Worm (Caenorhabditis elegans) whole organism, late embryonic: ENCODE results near the gene Y7A5A.20.

ENCODE experiments used
- C08G9.2 ChIP-seq: sonication (generic microtip); optimal IDR thresholded peaks from 2 replicates; lab custom pipeline; 2016; ENCODE audit warnings: mild to moderate bottlenecking, missing genetic modification characterization, moderate library complexity, missing compliant biosample characterization
- C38D4.7 ChIP-seq: fragments of 200-800 bp; sonication (Bioruptor generic); optimal IDR thresholded peaks from 2 replicates; lab custom pipeline; 2018; ENCODE audit warnings: mild to moderate bottlenecking, missing genetic modification characterization, moderate library complexity, missing compliant biosample characterization
- F13H6.1 ChIP-seq: sonication (generic microtip); optimal IDR thresholded peaks from 2 replicates; lab custom pipeline; 2016; ENCODE audit warnings: missing genetic modification characterization, missing compliant biosample characterization
- K02D7.2 ChIP-seq: sonication (generic microtip); optimal IDR thresholded peaks from 2 replicates; lab custom pipeline; 2017; ENCODE audit warnings: mild to moderate bottlenecking, missing genetic modification characterization, missing compliant biosample characterization
- K09A11.1 ChIP-seq: sonication (generic microtip); optimal IDR thresholded peaks from 2 replicates; lab custom pipeline; 2017; ENCODE audit warnings: antibody characterized with exemption, mild to moderate bottlenecking, missing genetic modification characterization, missing compliant biosample characterization; ENCODE audit not compliant: insufficient read depth
- T23F11.4 ChIP-seq: fragments of 200-800 bp; sonication (Bioruptor generic); optimal IDR thresholded peaks from 2 replicates; lab custom pipeline; 2018; ENCODE audit warnings: mild to moderate bottlenecking, missing genetic modification characterization, missing compliant biosample characterization
- Y22D7AL.16 ChIP-seq: sonication (generic microtip); optimal IDR thresholded peaks from 2 replicates; lab custom pipeline; 2016; ENCODE audit warnings: missing genetic modification characterization, missing compliant biosample characterization
- ahr-1 ChIP-seq: sonication (generic microtip); optimal IDR thresholded peaks from 2 replicates; lab custom pipeline; 2016; ENCODE audit warnings: missing genetic modification characterization, missing compliant biosample characterization
- ama-1 ChIP-seq: fragments of 150-350 bp; optimal IDR thresholded peaks from 2 replicates; lab custom pipeline; 2014
- ceh-14 ChIP-seq: sonication (generic microtip); optimal IDR thresholded peaks from 2 replicates; lab custom pipeline; 2016; ENCODE audit warnings: missing genotype, missing genetic modification characterization, missing compliant biosample characterization
- ceh-18 ChIP-seq: sonication (generic microtip); optimal IDR thresholded peaks from 2 replicates; lab custom pipeline; 2016; ENCODE audit warnings: missing genetic modification characterization, missing compliant biosample characterization
- ceh-19 ChIP-seq: fragments of 200-800 bp; sonication (Bioruptor generic); optimal IDR thresholded peaks from 2 replicates; lab custom pipeline; 2018; ENCODE audit warnings: mild to moderate bottlenecking, missing genetic modification characterization, missing compliant biosample characterization
- ceh-2 ChIP-seq: sonication (generic microtip); optimal IDR thresholded peaks from 2 replicates; lab custom pipeline; 2016; ENCODE audit warnings: missing genotype, missing genetic modification characterization, missing compliant biosample characterization
- ceh-24 ChIP-seq: sonication (generic microtip); optimal IDR thresholded peaks from 2 replicates; lab custom pipeline; 2016; ENCODE audit warnings: mild to moderate bottlenecking, missing genetic modification characterization, missing compliant biosample characterization
- ceh-30 ChIP-seq: fragments of 150-350 bp; optimal IDR thresholded peaks from 2 replicates; lab custom pipeline; 2014; ENCODE audit warnings: missing biosample characterization, missing genetic modification characterization
- ceh-34 ChIP-seq: sonication (generic microtip); optimal IDR thresholded peaks from 2 replicates; lab custom pipeline; 2016; ENCODE audit warnings: mild to moderate bottlenecking, missing genetic modification characterization, missing compliant biosample characterization
- ceh-48 ChIP-seq: sonication (generic microtip); optimal IDR thresholded peaks from 2 replicates; lab custom pipeline; 2016; ENCODE audit warnings: missing genetic modification characterization, inconsistent platforms, missing compliant biosample characterization
- ceh-6 ChIP-seq: fragments of 200-800 bp; sonication (Bioruptor generic); optimal IDR thresholded peaks from 2 replicates; lab custom pipeline; 2018; ENCODE audit warnings: mild to moderate bottlenecking, missing genetic modification characterization, missing compliant biosample characterization
- ceh-9 ChIP-seq: sonication (generic microtip); optimal IDR thresholded peaks from 2 replicates; lab custom pipeline; 2016; ENCODE audit warnings: mild to moderate bottlenecking, missing genetic modification characterization, inconsistent platforms, missing compliant biosample characterization
- che-1 ChIP-seq: sonication (generic microtip); optimal IDR thresholded peaks from 2 replicates; lab custom pipeline; 2016; ENCODE audit warnings: mild to moderate bottlenecking, missing genetic modification characterization, missing compliant biosample characterization
- dve-1 ChIP-seq: sonication (generic microtip); optimal IDR thresholded peaks from 2 replicates; lab custom pipeline; 2017; ENCODE audit warnings: antibody characterized with exemption, mild to moderate bottlenecking, missing genetic modification characterization, missing compliant biosample characterization
- elt-2 ChIP-seq: sonication (generic microtip); optimal IDR thresholded peaks from 2 replicates; lab custom pipeline; 2016; ENCODE audit warnings: missing genetic modification reagents, missing genetic modification characterization, missing compliant biosample characterization
- eyg-1 ChIP-seq: sonication (generic microtip); optimal IDR thresholded peaks from 2 replicates; lab custom pipeline; 2016; ENCODE audit warnings: missing genotype, missing genetic modification characterization, missing compliant biosample characterization
- fkh-10 ChIP-seq: fragments of 150-350 bp; optimal IDR thresholded peaks from 2 replicates; lab custom pipeline; 2014; ENCODE audit warnings: missing biosample characterization, missing genetic modification reagents, missing genetic modification characterization
- gmeb-2 ChIP-seq: sonication (generic microtip); optimal IDR thresholded peaks from 2 replicates; lab custom pipeline; 2016; ENCODE audit warnings: missing genetic modification characterization, inconsistent platforms, missing compliant biosample characterization
- hlh-8 ChIP-seq: sonication (generic microtip); optimal IDR thresholded peaks from 2 replicates; lab custom pipeline; 2016; ENCODE audit warnings: missing genotype, missing genetic modification characterization, missing compliant biosample characterization
- lim-6 ChIP-seq: sonication (generic microtip); optimal IDR thresholded peaks from 2 replicates; lab custom pipeline; 2016; ENCODE audit warnings: missing genetic modification characterization, missing compliant biosample characterization
- madf-2 ChIP-seq: sonication (generic microtip); optimal IDR thresholded peaks from 2 replicates; lab custom pipeline; 2017; ENCODE audit warnings: missing genetic modification characterization, missing compliant biosample characterization
- nfya-1 ChIP-seq: sonication (generic microtip); optimal IDR thresholded peaks from 2 replicates; lab custom pipeline; 2017; ENCODE audit warnings: missing genetic modification characterization, mild to moderate bottlenecking, missing compliant biosample characterization, antibody characterized with exemption, moderate library complexity
- nhr-11 ChIP-seq: fragments of 150-350 bp; optimal IDR thresholded peaks from 2 replicates; lab custom pipeline; 2014; ENCODE audit warnings: missing biosample characterization, missing genetic modification characterization
- npax-4 ChIP-seq: sonication (generic microtip); optimal IDR thresholded peaks from 2 replicates; lab custom pipeline; 2016; ENCODE audit warnings: missing genetic modification characterization, missing compliant biosample characterization
- odd-2 ChIP-seq: sonication (generic microtip); optimal IDR thresholded peaks from 2 replicates; lab custom pipeline; 2017; ENCODE audit warnings: antibody characterized with exemption, mild to moderate bottlenecking, missing genetic modification characterization, missing compliant biosample characterization
- pag-3 ChIP-seq: sonication (generic microtip); optimal IDR thresholded peaks from 2 replicates; lab custom pipeline; 2016; ENCODE audit warnings: missing compliant biosample characterization, missing genetic modification characterization, borderline replicate concordance
- pax-1 ChIP-seq: fragments of 150-350 bp; optimal IDR thresholded peaks from 2 replicates; lab custom pipeline; 2014; ENCODE audit warnings: missing biosample characterization, missing genetic modification characterization
- pha-4 ChIP-seq: fragments of 150-350 bp; optimal IDR thresholded peaks from 2 replicates; lab custom pipeline; 2018; ENCODE audit warnings: missing biosample characterization, missing genetic modification reagents, missing genetic modification characterization
- pqm-1 ChIP-seq: sonication (generic microtip); optimal IDR thresholded peaks from 2 replicates; lab custom pipeline; 2016; ENCODE audit warnings: missing genetic modification characterization, missing compliant biosample characterization
- pros-1 ChIP-seq: fragments of 150-350 bp; optimal IDR thresholded peaks from 2 replicates; lab custom pipeline; 2014; ENCODE audit warnings: missing biosample characterization, missing genetic modification reagents, missing genetic modification characterization
- sox-2 ChIP-seq: fragments of 200-800 bp; sonication (Bioruptor generic); IDR thresholded peaks from 2 replicates; pipeline ENCODE4 v1.3.6; 2022; ENCODE audit warnings: missing genetic modification reagents, missing genetic modification characterization, missing compliant biosample characterization
- sox-4 ChIP-seq: sonication (generic microtip); optimal IDR thresholded peaks from 2 replicates; lab custom pipeline; 2017; ENCODE audit warnings: mild to moderate bottlenecking, missing genetic modification characterization, inconsistent platforms, missing compliant biosample characterization
- tbx-7 ChIP-seq: sonication (generic microtip); optimal IDR thresholded peaks from 2 replicates; lab custom pipeline; 2016; ENCODE audit warnings: missing genotype, missing genetic modification characterization, missing compliant biosample characterization
- ttx-3 ChIP-seq: sonication (generic microtip); optimal IDR thresholded peaks from 2 replicates; lab custom pipeline; 2016; ENCODE audit warnings: missing genetic modification reagents, missing genetic modification characterization, missing compliant biosample characterization
- unc-55 ChIP-seq: sonication (generic microtip); optimal IDR thresholded peaks from 2 replicates; lab custom pipeline; 2017; ENCODE audit warnings: missing biosample characterization, missing genetic modification reagents, missing genetic modification characterization
- unc-86 ChIP-seq: sonication (generic microtip); optimal IDR thresholded peaks from 2 replicates; lab custom pipeline; 2016; ENCODE audit warnings: missing genetic modification characterization, missing compliant biosample characterization
- ztf-16 ChIP-seq: sonication (generic microtip); optimal IDR thresholded peaks from 2 replicates; lab custom pipeline; 2017; ENCODE audit warnings: missing genetic modification characterization, missing compliant biosample characterization

The Y7A5A.20 gene

DNA sequence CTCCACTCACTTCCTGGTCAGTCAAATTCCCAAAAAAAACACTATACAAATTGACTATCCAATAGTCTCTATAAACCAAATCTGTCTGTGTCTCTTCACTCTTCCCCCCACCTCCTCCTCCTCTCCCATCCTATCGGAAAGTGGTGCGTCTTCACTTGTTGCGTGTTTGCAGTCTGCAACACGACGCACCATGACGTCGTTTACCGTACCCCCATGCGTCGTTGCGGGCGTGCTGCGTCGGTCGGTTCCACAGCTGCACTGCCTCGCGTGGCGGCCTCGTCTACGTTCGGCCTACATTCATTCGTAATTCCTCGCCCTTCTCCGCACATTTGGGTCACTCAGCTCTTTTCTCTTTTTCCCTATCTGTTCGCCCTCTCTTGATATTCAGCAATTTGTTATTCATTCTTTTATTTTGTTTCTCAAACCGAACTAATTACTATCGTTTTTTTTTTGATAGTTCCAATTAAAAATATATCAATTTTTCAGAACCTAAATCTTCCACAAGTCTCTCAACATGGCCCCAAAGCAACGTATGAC, 13.0 kb downstream of the Y7A5A.20 start, which contains the start of gene serp-1.1 (continued):
- peak; percentile 92 for TF ChIP-seq ceh-34
- TF ChIP-seq madf-2 (tag; lab: Kevin White, UChicago): peak; percentile 70
- TF ChIP-seq ama-1 (lab: Kevin White, UChicago): no peak
- TF ChIP-seq nhr-11 (tag; lab: Kevin White, UChicago): no peak
- peak; percentile 45 for TF ChIP-seq ceh-48
- peak; percentile 84 for TF ChIP-seq ztf-16 (tag; lab: Kevin White, UChicago)
- peak; percentile 38 for TF ChIP-seq unc-86 (tag; lab: Kevin White, UChicago)
- peak; percentile 25 for TF ChIP-seq fkh-10 (GFP tag; lab: Kevin White, UChicago)
- TF ChIP-seq ahr-1: peak; percentile 5
- TF ChIP-seq pqm-1 (tag; lab: Kevin White, UChicago): peak; percentile 80
- TF ChIP-seq gmeb-2: no peak
- TF ChIP-seq T23F11.4 (GFP tag; lab: Kevin White, UChicago): peak; percentile 55
- TF ChIP-seq ceh-24 (tag; lab: Kevin White, UChicago): no peak
- TF ChIP-seq C08G9.2 (tag; lab: Kevin White, UChicago): peak; percentile 75
- peak; percentile 37 for TF ChIP-seq ceh-19
- no peak for TF ChIP-seq K02D7.2 (tag; lab: Kevin White, UChicago)
- TF ChIP-seq ceh-14 (tag; lab: Kevin White, UChicago): peak; percentile 82
- no peak for TF ChIP-seq che-1 (tag; lab: Kevin White, UChicago)
- no peak for TF ChIP-seq odd-2 (tag; lab: Kevin White, UChicago)
- peak; percentile 77 for TF ChIP-seq hlh-8 (tag; lab: Kevin White, UChicago)
- TF ChIP-seq ttx-3 (tag; lab: Kevin White, UChicago): peak; percentile 21
- peak; percentile 64 for TF ChIP-seq pax-1 (tag; lab: Kevin White, UChicago)
- peak; percentile 89 for TF ChIP-seq elt-2 (tag; lab: Kevin White, UChicago)
- peak; percentile 62 for TF ChIP-seq ceh-6 (GFP tag; lab: Kevin White, UChicago)
- peak; percentile 6 for TF ChIP-seq npax-4 (tag; lab: Kevin White, UChicago)
- TF ChIP-seq sox-4 (tag; lab: Kevin White, UChicago): peak; percentile 62
- TF ChIP-seq F13H6.1: peak; percentile 88
- peak; percentile 98 for TF ChIP-seq pros-1 (tag; lab: Kevin White, UChicago)

DNA sequence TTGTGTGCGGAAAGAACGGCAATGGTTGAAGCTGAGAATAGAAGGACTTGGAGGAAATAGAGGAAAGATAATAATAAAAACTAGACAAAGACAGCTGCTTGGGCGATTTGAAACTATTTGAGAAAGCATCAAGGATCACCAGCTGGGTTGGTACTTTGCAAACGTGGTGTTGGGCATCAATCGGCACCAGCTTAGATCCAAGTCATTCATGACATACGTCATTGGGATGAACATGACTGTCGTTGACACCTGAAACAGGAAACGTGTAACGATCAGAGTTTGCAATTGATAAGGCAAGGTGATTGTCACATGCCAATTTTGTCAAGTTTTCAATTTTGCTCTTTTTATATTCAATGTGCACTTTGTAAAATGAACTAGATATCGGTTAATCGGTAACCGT, 14.3 kb downstream of the Y7A5A.20 start:
- TF ChIP-seq ceh-9 (tag; lab: Kevin White, UChicago): no peak
- no peak for TF ChIP-seq pag-3 (tag; lab: Kevin White, UChicago)
- no peak for TF ChIP-seq sox-2
- TF ChIP-seq unc-55 (GFP tag; lab: Kevin White, UChicago): no peak
- TF ChIP-seq fkh-10 (GFP tag; lab: Kevin White, UChicago): no peak
- no peak for TF ChIP-seq pqm-1 (tag; lab: Kevin White, UChicago)
- TF ChIP-seq ceh-19: no peak
- no peak for TF ChIP-seq tbx-7 (tag; lab: Kevin White, UChicago)
- TF ChIP-seq nfya-1: no peak
- no peak for TF ChIP-seq unc-86 (tag; lab: Kevin White, UChicago)
- TF ChIP-seq lim-6 (tag; lab: Kevin White, UChicago): no peak
- no peak for TF ChIP-seq sox-4 (tag; lab: Kevin White, UChicago)
- TF ChIP-seq ceh-14 (tag; lab: Kevin White, UChicago): no peak

DNA sequence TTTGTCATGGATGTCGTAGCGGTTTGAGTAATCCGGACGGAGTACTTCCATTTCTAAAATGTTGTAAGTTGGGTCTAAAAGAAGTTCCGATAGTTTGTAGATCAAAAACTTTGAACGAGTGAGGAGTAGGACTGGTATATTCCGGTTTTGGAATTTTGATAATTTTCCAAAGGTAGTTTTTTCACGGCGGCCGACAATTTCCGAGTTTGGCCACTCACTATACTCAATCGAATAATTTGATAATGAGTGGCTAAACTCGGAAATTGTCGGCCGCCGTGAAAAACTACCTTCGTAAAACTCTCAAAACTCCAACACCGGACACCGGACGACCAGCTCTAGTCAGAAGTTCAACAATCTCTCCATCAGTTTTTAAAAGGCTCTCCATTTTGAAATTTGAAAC, 16.2 kb downstream of the Y7A5A.20 start:
- TF ChIP-seq ceh-30 (tag; lab: Kevin White, UChicago) (no peak), pag-3 (tag; lab: Kevin White, UChicago) (no peak), pqm-1 (tag; lab: Kevin White, UChicago) (no peak), T23F11.4 (GFP tag; lab: Kevin White, UChicago) (no peak)

DNA sequence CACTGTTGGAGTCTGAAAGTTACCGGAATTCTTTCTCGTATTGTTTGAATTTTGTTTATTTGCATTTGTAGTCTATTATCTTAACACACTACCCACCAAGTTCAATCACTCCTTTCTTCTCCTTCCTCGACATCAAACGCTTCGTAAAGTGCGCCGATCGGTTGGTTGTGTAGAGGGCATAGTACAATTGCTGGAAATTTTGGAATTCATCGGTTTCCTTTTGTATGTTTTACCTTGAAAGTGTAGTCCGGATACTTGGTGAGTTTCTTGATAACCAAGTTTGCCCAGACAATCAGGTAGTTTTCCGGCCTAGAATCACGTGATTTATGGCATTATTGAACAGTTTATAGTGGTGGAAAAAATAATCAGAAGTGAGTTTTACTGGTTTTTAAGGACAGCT, 18.4 kb downstream of the Y7A5A.20 start:
- no peak for TF ChIP-seq ceh-18
- no peak for TF ChIP-seq ceh-2
- TF ChIP-seq ama-1 (lab: Kevin White, UChicago): no peak
- TF ChIP-seq eyg-1 (tag; lab: Kevin White, UChicago): no peak
- no peak for TF ChIP-seq gmeb-2
- no peak for TF ChIP-seq Y22D7AL.16
- TF ChIP-seq tbx-7 (tag; lab: Kevin White, UChicago): no peak
- TF ChIP-seq pha-4: no peak
- TF ChIP-seq K09A11.1: no peak
- no peak for TF ChIP-seq nfya-1
- TF ChIP-seq dve-1 (tag; lab: Kevin White, UChicago): no peak
- TF ChIP-seq pax-1 (tag; lab: Kevin White, UChicago): no peak
- no peak for TF ChIP-seq odd-2 (tag; lab: Kevin White, UChicago)
- no peak for TF ChIP-seq C38D4.7 (GFP tag; lab: Kevin White, UChicago)
- no peak for TF ChIP-seq sox-4 (tag; lab: Kevin White, UChicago)
- no peak for TF ChIP-seq pag-3 (tag; lab: Kevin White, UChicago)
- TF ChIP-seq ceh-34: no peak
- TF ChIP-seq hlh-8 (tag; lab: Kevin White, UChicago): no peak
